Worm (Caenorhabditis elegans): ENCODE data around the gene C55A6.12.

- TF ChIP-seq unc-120 (tag; optimal IDR thresholded peaks at IDR 0.05; ENCODE audit: poor library complexity, severe bottlenecking) = no peak
- TF ChIP-seq nhr-28 (tag; optimal IDR thresholded peaks at IDR 0.05) = no peak
- TF ChIP-seq elt-3 (tag; optimal IDR thresholded peaks at IDR 0.05) = no peak
- no peak for TF ChIP-seq elt-1 (tag; optimal IDR thresholded peaks at IDR 0.05; ENCODE audit: borderline replicate concordance, insufficient read depth)
- TF ChIP-seq lin-32 (GFP tag; optimal IDR thresholded peaks at IDR 0.05) = no peak
- no peak for TF ChIP-seq lin-13 (tag; optimal IDR thresholded peaks at IDR 0.05)
- no peak for TF ChIP-seq zip-8 (tag; optimal IDR thresholded peaks at IDR 0.05)
- no peak for TF ChIP-seq ceh-43 (GFP tag; optimal IDR thresholded peaks at IDR 0.05)
These were observed 16.3 kb downstream of the C55A6.12 start, which contains the start of gene T11F9.10 for ce11 chrV:11486680-11487079.

Data from whole organism, mixed stage, embryonic.